Fruit fly (Drosophila melanogaster) whole organism, embryonic: ENCODE measurements around the gene CG43610.

ENCODE experiments used
- Abd-B ChIP-seq: fragments of 200-800 bp; sonication (Bioruptor generic); optimal IDR thresholded peaks from 2 replicates; lab custom pipeline; 2018; ENCODE audit warnings: missing biosample characterization, mild to moderate bottlenecking, missing genetic modification characterization, moderate library complexity
- BEAF-32 ChIP-seq: fragments of 200-800 bp; sonication (Bioruptor generic); optimal IDR thresholded peaks from 3 replicates; lab custom pipeline; 2017; ENCODE audit warnings: missing biosample characterization, missing genetic modification characterization, mild to moderate bottlenecking, moderate library complexity, missing genetic modification reagents
- CG10462 ChIP-seq: fragments of 200-800 bp; sonication (Bioruptor generic); optimal IDR thresholded peaks from 2 replicates; lab custom pipeline; 2016; ENCODE audit warnings: missing biosample characterization, missing genetic modification characterization
- CG10959 ChIP-seq: fragments of 200-800 bp; sonication (Bioruptor generic); IDR thresholded peaks from 2 replicates; pipeline ENCODE4 v1.3.6; 2022; ENCODE audit warnings: missing biosample characterization, missing genetic modification characterization
- CG13123 ChIP-seq: fragments of 200-800 bp; sonication (Bioruptor generic); optimal IDR thresholded peaks from 2 replicates; lab custom pipeline; 2016; ENCODE audit warnings: missing biosample characterization, missing genetic modification characterization
- CG15601 ChIP-seq: fragments of 200-800 bp; sonication (Bioruptor generic); optimal IDR thresholded peaks from 3 replicates; lab custom pipeline; 2019; ENCODE audit warnings: missing biosample characterization, mild to moderate bottlenecking, missing genetic modification characterization, moderate library complexity
- CG18764 ChIP-seq: fragments of 200-800 bp; sonication (Bioruptor generic); optimal IDR thresholded peaks from 3 replicates; lab custom pipeline; 2016; ENCODE audit warnings: missing biosample characterization, missing genetic modification characterization
- CG42726 ChIP-seq: fragments of 200-800 bp; sonication (Bioruptor generic); IDR thresholded peaks from 2 replicates; pipeline ENCODE4 v1.3.6; 2022; ENCODE audit warnings: missing biosample characterization, missing genetic modification characterization; ENCODE audit not compliant: partially characterized antibody
- CG8290 ChIP-seq, 3 experiments: fragments of 200-800 bp; sonication (Bioruptor generic); optimal IDR thresholded peaks; 2 replicates each; lab custom pipeline; 2016 to 2019; ENCODE audit warnings: missing biosample characterization in 3 of 3, missing genetic modification characterization in 3 of 3, mild to moderate bottlenecking in 2 of 3, moderate library complexity in 1 of 3
- CG8478 ChIP-seq: fragments of >200 bp; optimal IDR thresholded peaks from 2 replicates; lab custom pipeline; 2018
- CG9932 ChIP-seq: fragments of 200-800 bp; sonication (Bioruptor generic); IDR thresholded peaks from 2 replicates; pipeline ENCODE4 v1.3.6; 2022; ENCODE audit warnings: missing biosample characterization, missing genetic modification characterization
- Dip3 ChIP-seq: fragments of 200-800 bp; sonication (Bioruptor generic); optimal IDR thresholded peaks from 3 replicates; lab custom pipeline; 2016; ENCODE audit warnings: missing biosample characterization, missing genetic modification characterization
- Eip74EF ChIP-seq, 2 experiments: fragments of 200-800 bp in 1 of 2; fragments of >200 bp in 1 of 2; sonication (Bioruptor generic) in 1 of 2; optimal IDR thresholded peaks; 2 replicates each; lab custom pipeline; 2017 to 2019; ENCODE audit warnings: missing biosample characterization in 2 of 2, missing genetic modification characterization in 2 of 2, mild to moderate bottlenecking in 1 of 2, moderate library complexity in 1 of 2
- HLHmδ ChIP-seq: fragments of 200-800 bp; sonication (Bioruptor generic); optimal IDR thresholded peaks from 2 replicates; lab custom pipeline; 2018; ENCODE audit warnings: missing biosample characterization, mild to moderate bottlenecking, missing genetic modification characterization, moderate library complexity
- Hr3 ChIP-seq: fragments of 200-800 bp; sonication (Bioruptor generic); optimal IDR thresholded peaks from 3 replicates; lab custom pipeline; 2016; ENCODE audit warnings: missing biosample characterization, missing genetic modification characterization
- Jarid2 ChIP-seq: fragments of 200-800 bp; sonication (Bioruptor generic); optimal IDR thresholded peaks from 3 replicates; lab custom pipeline; 2017; ENCODE audit warnings: mild to moderate bottlenecking, missing biosample characterization, missing genetic modification reagents, missing genetic modification characterization
- Opbp ChIP-seq: fragments of 200-800 bp; sonication (Bioruptor generic); IDR thresholded peaks from 3 replicates; pipeline ENCODE4 v1.3.6; 2022; ENCODE audit warnings: missing biosample characterization, missing genetic modification characterization; ENCODE audit not compliant: partially characterized antibody
- Pdp1 ChIP-seq, 2 experiments: fragments of 200-800 bp; sonication (Bioruptor generic); optimal IDR thresholded peaks; 3 replicates each; lab custom pipeline; 2016; ENCODE audit warnings: missing biosample characterization in 2 of 2, missing genetic modification characterization in 2 of 2, mild to moderate bottlenecking in 1 of 2, moderate library complexity in 1 of 2
- Scr ChIP-seq: fragments of 200-800 bp; sonication (Bioruptor generic); IDR thresholded peaks from 2 replicates; pipeline ENCODE4 v1.3.6; 2022; ENCODE audit warnings: missing biosample characterization, missing genetic modification characterization; ENCODE audit not compliant: partially characterized antibody
- Sin3A ChIP-seq: fragments of >200 bp; optimal IDR thresholded peaks from 2 replicates; lab custom pipeline; 2018
- Sox100B ChIP-seq: fragments of 200-800 bp; sonication (Bioruptor generic); optimal IDR thresholded peaks from 3 replicates; lab custom pipeline; 2018; ENCODE audit warnings: missing biosample characterization, mild to moderate bottlenecking, missing genetic modification characterization
- Trl ChIP-seq, 3 experiments: fragments of >200 bp in 2 of 3; fragments of 200-800 bp in 1 of 3; sonication (Bioruptor generic) in 1 of 3; optimal IDR thresholded peaks; 2 replicates in 1 of 3; 3 replicates in 2 of 3; lab custom pipeline; 2016 to 2017; ENCODE audit warnings: missing biosample characterization in 1 of 3, missing genetic modification characterization in 1 of 3
- amos ChIP-seq: fragments of 200-800 bp; sonication (Bioruptor generic); IDR thresholded peaks from 2 replicates; pipeline ENCODE4 v1.3.6; 2022; ENCODE audit warnings: missing biosample characterization, missing genetic modification characterization; ENCODE audit not compliant: partially characterized antibody
- ap ChIP-seq: fragments of 200-800 bp; sonication (Bioruptor generic); IDR thresholded peaks from 2 replicates; pipeline ENCODE4 v1.3.6; 2022; ENCODE audit warnings: missing biosample characterization, missing genetic modification characterization
- ato ChIP-seq: fragments of 200-800 bp; sonication (Bioruptor generic); IDR thresholded peaks from 2 replicates; pipeline ENCODE4 v1.3.6; 2022; ENCODE audit warnings: missing biosample characterization, missing genetic modification characterization; ENCODE audit not compliant: partially characterized antibody
- bigmax ChIP-seq: fragments of 200-800 bp; sonication (Bioruptor generic); optimal IDR thresholded peaks from 2 replicates; lab custom pipeline; 2018; ENCODE audit warnings: missing biosample characterization, mild to moderate bottlenecking, missing genetic modification characterization
- cad ChIP-seq: fragments of >200 bp; optimal IDR thresholded peaks from 2 replicates; lab custom pipeline; 2017; ENCODE audit warnings: missing biosample characterization, missing genetic modification characterization
- chinmo ChIP-seq: fragments of 200-800 bp; sonication (Bioruptor generic); IDR thresholded peaks from 4 replicates; pipeline ENCODE4 v1.3.6; 2022; ENCODE audit warnings: missing biosample characterization, missing genetic modification characterization; ENCODE audit not compliant: partially characterized antibody
- ci ChIP-seq: fragments of 200-800 bp; sonication (Bioruptor generic); IDR thresholded peaks from 3 replicates; pipeline ENCODE4 v1.3.6; 2022; ENCODE audit warnings: missing biosample characterization, missing genetic modification characterization
- crol ChIP-seq: fragments of 200-800 bp; sonication (Bioruptor generic); IDR thresholded peaks from 2 replicates; pipeline ENCODE4 v1.3.6; 2022; ENCODE audit warnings: missing biosample characterization, missing genetic modification characterization
- dimm ChIP-seq: fragments of 200-800 bp; sonication (Bioruptor generic); IDR thresholded peaks from 2 replicates; pipeline ENCODE4 v1.3.6; 2022; ENCODE audit warnings: missing biosample characterization, missing genetic modification characterization
- fu2 ChIP-seq: fragments of 200-800 bp; sonication (Bioruptor generic); optimal IDR thresholded peaks from 2 replicates; lab custom pipeline; 2016; ENCODE audit warnings: missing biosample characterization, missing genetic modification characterization
- gce ChIP-seq: fragments of 200-800 bp; sonication (Bioruptor generic); IDR thresholded peaks from 3 replicates; pipeline ENCODE4 v1.3.6; 2022; ENCODE audit warnings: missing biosample characterization, missing genetic modification characterization
- grn ChIP-seq: fragments of 200-800 bp; sonication (Bioruptor generic); optimal IDR thresholded peaks from 3 replicates; lab custom pipeline; 2017; ENCODE audit warnings: missing biosample characterization, missing genetic modification characterization
- gt ChIP-seq: fragments of 200-800 bp; sonication (Bioruptor generic); IDR thresholded peaks from 2 replicates; pipeline ENCODE4 v1.3.6; 2022; ENCODE audit warnings: missing biosample characterization, missing genetic modification characterization
- ham ChIP-seq: fragments of 200-800 bp; sonication (Bioruptor generic); IDR thresholded peaks from 2 replicates; pipeline ENCODE4 v1.3.6; 2022; ENCODE audit warnings: missing biosample characterization, missing genetic modification characterization
- hb ChIP-seq: fragments of 200-800 bp; sonication (Bioruptor generic); IDR thresholded peaks from 3 replicates; pipeline ENCODE4 v1.3.6; 2022; ENCODE audit warnings: missing biosample characterization, missing genetic modification characterization; ENCODE audit not compliant: partially characterized antibody
- hbn ChIP-seq: fragments of 200-800 bp; sonication (Bioruptor generic); IDR thresholded peaks from 2 replicates; pipeline ENCODE4 v1.3.6; 2022; ENCODE audit warnings: missing biosample characterization, missing genetic modification characterization; ENCODE audit not compliant: partially characterized antibody
- mirr ChIP-seq: fragments of 200-800 bp; sonication (Bioruptor generic); optimal IDR thresholded peaks from 3 replicates; lab custom pipeline; 2018; ENCODE audit warnings: missing biosample characterization, mild to moderate bottlenecking, missing genetic modification characterization
- mld ChIP-seq: fragments of 200-800 bp; sonication (Bioruptor generic); IDR thresholded peaks from 3 replicates; pipeline ENCODE4 v1.3.6; 2022; ENCODE audit warnings: missing biosample characterization, missing genetic modification characterization; ENCODE audit not compliant: partially characterized antibody
- oc ChIP-seq: fragments of 200-800 bp; sonication (Bioruptor generic); optimal IDR thresholded peaks from 2 replicates; lab custom pipeline; 2018; ENCODE audit warnings: missing biosample characterization, mild to moderate bottlenecking, missing genetic modification characterization, moderate library complexity
- scrt ChIP-seq: fragments of 200-800 bp; sonication (Bioruptor generic); optimal IDR thresholded peaks from 2 replicates; lab custom pipeline; 2018; ENCODE audit warnings: missing biosample characterization, mild to moderate bottlenecking, missing genetic modification characterization, moderate library complexity
- tin ChIP-seq: fragments of 200-800 bp; sonication (Bioruptor generic); optimal IDR thresholded peaks from 3 replicates; lab custom pipeline; 2016; ENCODE audit warnings: missing biosample characterization, missing genetic modification characterization
- unc-4 ChIP-seq: fragments of 200-800 bp; sonication (Bioruptor generic); IDR thresholded peaks from 2 replicates; pipeline ENCODE4 v1.3.6; 2022; ENCODE audit warnings: missing biosample characterization, missing genetic modification characterization; ENCODE audit not compliant: partially characterized antibody
- z ChIP-seq: fragments of 200-800 bp; sonication (Bioruptor generic); IDR thresholded peaks from 3 replicates; pipeline ENCODE4 v1.3.6; 2022; ENCODE audit warnings: missing biosample characterization, missing genetic modification characterization

Gene CG43610

DNA sequence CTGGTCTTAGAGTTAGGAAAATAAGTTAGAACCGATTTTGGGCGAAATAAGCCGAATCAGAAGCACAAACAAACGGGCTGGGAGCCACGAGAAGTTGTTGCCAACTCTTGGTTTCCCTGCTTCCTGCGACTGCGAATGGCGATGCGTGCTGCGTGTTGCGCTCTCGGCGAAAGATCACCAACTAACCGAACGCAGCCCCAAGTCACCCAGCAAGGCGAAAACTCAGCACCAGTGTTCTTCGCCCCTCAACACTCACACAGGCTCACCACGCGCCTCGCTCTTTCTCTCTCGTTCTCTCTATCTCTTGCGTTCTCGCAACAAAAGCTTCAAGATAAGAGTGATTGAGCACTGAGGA, 12.3 kb upstream of the CG43610 start, which contains the start of gene nrv1 (continued):
- peak; percentile 85; the same call in 2 of the 4 replicates for TF ChIP-seq chinmo (GFP tag; lab: Robert Waterston, UW)
- TF ChIP-seq CG10462 (GFP tag; lab: Kevin White, UChicago), result no peak
- TF ChIP-seq ci (GFP tag; lab: Robert Waterston, UW), result peak; percentile 17; the same call in 2 of the 3 replicates
- TF ChIP-seq hb (GFP tag; lab: Robert Waterston, UW), result 0 out of 3 replicates have a peak, but pooled peaks have one; percentile 28
- TF ChIP-seq Hr3, result no peak
- TF ChIP-seq unc-4 (GFP tag; lab: Robert Waterston, UW), result peak; percentile 38; the same call in 1 of the 2 replicates
- peak; percentile 73; the same call in 1 of the 2 replicates for TF ChIP-seq crol (GFP tag; lab: Robert Waterston, UW)
- peak; percentile 78 to 86 for TF ChIP-seq Trl (optimal IDR thresholded peaks at IDR 0.05; lab: Kevin White, UChicago)
- no peak for TF ChIP-seq Trl (GFP tag; optimal IDR thresholded peaks at IDR 0.05; lab: Kevin White, UChicago)
- 0 out of 2 replicates have a peak, but pooled peaks have one; percentile 38 for TF ChIP-seq Scr (GFP tag; lab: Robert Waterston, UW)
- TF ChIP-seq CG42726 (GFP tag; lab: Robert Waterston, UW), result peak; percentile 81
- no peak for TF ChIP-seq mirr (GFP tag; lab: Kevin White, UChicago)
- TF ChIP-seq amos, result peak; percentile 56; the same call in 1 of the 2 replicates
- peak; percentile 51; the same call in 1 of the 2 replicates for TF ChIP-seq ato (GFP tag; lab: Robert Waterston, UW)
- TF ChIP-seq CG13123 (GFP tag; lab: Kevin White, UChicago), result no peak
- no peak for TF ChIP-seq hbn (GFP tag; lab: Robert Waterston, UW)
- TF ChIP-seq mld (GFP tag; lab: Robert Waterston, UW), result 0 out of 3 replicates have a peak, but pooled peaks have one; percentile 12
- TF ChIP-seq Jarid2, result peak; percentile 91
- 0 out of 3 replicates have a peak, but pooled peaks have one; percentile 29 for TF ChIP-seq Opbp (GFP tag; lab: Robert Waterston, UW)
- TF ChIP-seq z (GFP tag; lab: Robert Waterston, UW), result peak; percentile 84
- TF ChIP-seq gt, result no peak
- no peak for TF ChIP-seq CG8290 (GFP tag; optimal IDR thresholded peaks at IDR 0.05; lab: Kevin White, UChicago)
- TF ChIP-seq CG8290 (tag; optimal IDR thresholded peaks at IDR 0.05; lab: Kevin White, UChicago), result peak in 1 of 2 experiments; percentile 28
- no peak for TF ChIP-seq BEAF-32 (GFP tag; lab: Kevin White, UChicago)

dm6 chr2L:6787029-6787972, 11.7 kb upstream of the CG43610 start:
- peak; percentile 27 for TF ChIP-seq ham
- peak; percentile 90 for TF ChIP-seq CG13123 (GFP tag; lab: Kevin White, UChicago)
- TF ChIP-seq gce (GFP tag; lab: Robert Waterston, UW), result peak; percentile 59
- peak; percentile 94 for TF ChIP-seq tin (GFP tag; lab: Kevin White, UChicago)
- TF ChIP-seq HLHmδ, result no peak
- no peak for TF ChIP-seq cad (GFP tag; lab: Kevin White, UChicago)
- TF ChIP-seq CG18764 (GFP tag; lab: Kevin White, UChicago), result peak; percentile 93
- TF ChIP-seq bigmax, result no peak
- peak; percentile 98 for TF ChIP-seq Sox100B (GFP tag; lab: Kevin White, UChicago)
- TF ChIP-seq Dip3, result peak; percentile 96
- TF ChIP-seq gt, result peak; percentile 74
- peak; percentile 90 to 97 for TF ChIP-seq Pdp1 (GFP tag; optimal IDR thresholded peaks at IDR 0.05; lab: Kevin White, UChicago)
- peak; percentile 97 for TF ChIP-seq fu2 (GFP tag; lab: Kevin White, UChicago)
- TF ChIP-seq CG8478 (lab: Kevin White, UChicago), result peak; percentile 21
- peak; percentile 64 for TF ChIP-seq oc (tag; lab: Kevin White, UChicago)
- peak; percentile 84 for TF ChIP-seq CG9932
- TF ChIP-seq Sin3A (lab: Kevin White, UChicago), result no peak
- peak; percentile 25 for TF ChIP-seq CG10959
- peak in 1 of 2 experiments; percentile 96 for TF ChIP-seq Eip74EF (GFP tag; optimal IDR thresholded peaks at IDR 0.05; lab: Kevin White, UChicago)
- peak; percentile 65; the same call in 1 of the 2 replicates for TF ChIP-seq dimm
- peak; percentile 67 for TF ChIP-seq ap (GFP tag; lab: Robert Waterston, UW)
- TF ChIP-seq grn (GFP tag; lab: Kevin White, UChicago), result peak; percentile 89
- peak; percentile 92 for TF ChIP-seq CG15601 (tag; lab: Kevin White, UChicago)
- peak; percentile 96 for TF ChIP-seq Abd-B
- TF ChIP-seq scrt (GFP tag; lab: Kevin White, UChicago), result peak; percentile 93
